Worm (Caenorhabditis elegans): ENCODE measurements around the gene srg-50.

The srg-50 gene

DNA sequence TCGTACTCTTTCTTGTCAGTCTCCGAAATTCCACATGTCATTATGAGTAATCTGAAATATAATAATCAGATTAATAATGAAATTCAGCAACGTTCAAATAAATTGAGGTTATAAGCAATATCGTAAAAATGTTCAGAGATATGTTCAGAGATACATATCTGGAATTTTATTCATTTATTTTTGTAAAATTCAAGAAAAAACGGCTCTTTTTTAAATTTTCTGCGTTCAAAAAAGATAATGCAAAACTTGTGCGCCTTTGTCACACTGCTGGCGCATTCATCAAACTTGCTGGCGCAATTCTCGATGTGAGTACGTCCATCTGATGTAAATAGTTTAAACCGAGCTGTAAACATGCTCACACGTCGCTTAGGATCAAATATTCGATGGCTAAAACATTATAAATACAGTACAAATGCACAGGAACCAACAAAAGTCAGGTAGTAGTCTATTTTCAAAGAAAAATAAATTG lies 28.3 kb upstream of the srg-50 start, which contains the start of the genes rde-8 and ZC477.3 (continued):
- TF ChIP-seq cey-2 (tag; optimal IDR thresholded peaks at IDR 0.05; ENCODE audit: borderline replicate concordance, insufficient read depth) (no peak), fkh-10 (GFP tag; optimal IDR thresholded peaks at IDR 0.05) (no peak), nhr-76 (tag; optimal IDR thresholded peaks at IDR 0.05) (no peak), mxl-2 (GFP tag; conservative IDR thresholded peaks at IDR 0.05) (no peak), snpc-4 (tag; optimal IDR thresholded peaks at IDR 0.05) (no peak)

DNA sequence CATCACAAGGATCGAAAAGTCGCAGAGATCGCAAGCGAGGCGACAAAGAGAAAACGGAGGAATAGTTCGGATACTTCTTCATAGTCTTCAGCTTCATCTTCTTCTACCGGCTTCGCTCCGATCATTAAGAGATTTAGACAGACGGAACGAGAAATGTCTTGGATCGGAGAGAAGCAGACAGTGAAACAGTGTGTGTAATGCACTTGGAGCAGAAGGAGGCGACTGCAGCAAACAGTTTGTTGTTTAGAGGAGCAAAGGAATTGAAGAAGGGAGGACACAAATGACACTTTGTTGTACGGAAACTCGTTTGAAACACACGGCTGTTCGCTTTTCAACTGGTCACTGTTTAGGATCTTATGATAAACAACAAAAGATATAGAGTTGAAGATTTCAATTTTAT lies 24.4 kb upstream of the srg-50 start:
- TF ChIP-seq mdt-29 (GFP tag; IDR thresholded peaks at IDR 0.05): no peak
- no peak for TF ChIP-seq mdl-1 (tag; optimal IDR thresholded peaks at IDR 0.05)
- TF ChIP-seq ZK337.2 (GFP tag; IDR thresholded peaks at IDR 0.05): no peak
- no peak for TF ChIP-seq nhr-6 (tag; optimal IDR thresholded peaks at IDR 0.05)
- TF ChIP-seq sdz-12 (GFP tag; optimal IDR thresholded peaks at IDR 0.05): no peak
- TF ChIP-seq F49E8.2 (tag; optimal IDR thresholded peaks at IDR 0.05; ENCODE audit: borderline replicate concordance): no peak
- TF ChIP-seq nhr-28 (tag; optimal IDR thresholded peaks at IDR 0.05): peak; percentile 8
- no peak for TF ChIP-seq unc-39 (tag; optimal IDR thresholded peaks at IDR 0.05)
- TF ChIP-seq mep-1 (tag; optimal IDR thresholded peaks at IDR 0.05): no peak
- TF ChIP-seq egl-27 (tag; optimal IDR thresholded peaks at IDR 0.05): no peak
- no peak for TF ChIP-seq mxl-3 (GFP tag; optimal IDR thresholded peaks at IDR 0.05)
- no peak for TF ChIP-seq lin-38 (GFP tag; IDR thresholded peaks at IDR 0.05)
- TF ChIP-seq ces-1 (GFP tag; optimal IDR thresholded peaks at IDR 0.05): no peak
- TF ChIP-seq saeg-2 (GFP tag; IDR thresholded peaks at IDR 0.05): no peak
- TF ChIP-seq spr-1 (tag; optimal IDR thresholded peaks at IDR 0.05): no peak
- peak; percentile 20; the same call in 1 of the 2 replicates for TF ChIP-seq dmd-6 (GFP tag; IDR thresholded peaks at IDR 0.05)
- no peak for TF ChIP-seq snpc-1.2 (GFP tag; IDR thresholded peaks at IDR 0.05)
- TF ChIP-seq tra-1 (GFP tag; IDR thresholded peaks at IDR 0.05): 0 out of 2 replicates have a peak, but pooled peaks have one; percentile 17
- TF ChIP-seq daf-16 (GFP tag; optimal IDR thresholded peaks at IDR 0.05): peak in 1 of 2 experiments; percentile 90
- TF ChIP-seq daf-16 (tag; optimal IDR thresholded peaks at IDR 0.05): peak; percentile 58
- no peak for TF ChIP-seq unc-130 (GFP tag; optimal IDR thresholded peaks at IDR 0.05)
- TF ChIP-seq lsy-2 (tag; optimal IDR thresholded peaks at IDR 0.05): peak in 1 of 2 experiments; percentile 34
- TF ChIP-seq zip-2 (tag; optimal IDR thresholded peaks at IDR 0.05): no peak
- no peak for TF ChIP-seq dmd-8 (GFP tag; IDR thresholded peaks at IDR 0.05)
- TF ChIP-seq hlh-11 (tag; optimal IDR thresholded peaks at IDR 0.05): peak; percentile 73
- TF ChIP-seq arid-1 (GFP tag; conservative IDR thresholded peaks at IDR 0.05): no peak
- TF ChIP-seq pha-4 (GFP tag; IDR thresholded peaks at IDR 0.05): no peak
- TF ChIP-seq pha-4 (tag; optimal IDR thresholded peaks at IDR 0.05): peak; percentile 10
- TF ChIP-seq lim-7 (GFP tag; IDR thresholded peaks at IDR 0.05): no peak
- peak; percentile 55 for TF ChIP-seq mes-2 (tag; optimal IDR thresholded peaks at IDR 0.05; ENCODE audit: poor library complexity, severe bottlenecking)
- TF ChIP-seq nhr-11 (tag; optimal IDR thresholded peaks at IDR 0.05): peak; percentile 37
- TF ChIP-seq ctbp-1 (GFP tag; IDR thresholded peaks at IDR 0.05): no peak
- peak in 1 of 2 experiments; percentile 38 for TF ChIP-seq unc-62 (GFP tag; optimal IDR thresholded peaks at IDR 0.05 in 1 of 2)
- TF ChIP-seq unc-62 (tag; optimal IDR thresholded peaks at IDR 0.05): no peak
- TF ChIP-seq lin-39 (tag; optimal IDR thresholded peaks at IDR 0.05): no peak
- no peak for TF ChIP-seq tag-97 (GFP tag; IDR thresholded peaks at IDR 0.05)
- TF ChIP-seq set-16 (GFP tag; IDR thresholded peaks at IDR 0.05): no peak
- peak; percentile 31; the same call in 1 of the 2 replicates for TF ChIP-seq hmg-1.1 (GFP tag; IDR thresholded peaks at IDR 0.05)
- no peak for TF ChIP-seq vab-7 (GFP tag; IDR thresholded peaks at IDR 0.05)
- TF ChIP-seq php-3 (GFP tag; IDR thresholded peaks at IDR 0.05): no peak
- no peak for TF ChIP-seq ztf-7 (tag; optimal IDR thresholded peaks at IDR 0.05)
- no peak for TF ChIP-seq zfp-3 (GFP tag; conservative IDR thresholded peaks at IDR 0.05)
- no peak for TF ChIP-seq gei-8 (GFP tag; optimal IDR thresholded peaks at IDR 0.05)
